Fruit fly (Drosophila melanogaster) whole organism, pupa: ENCODE measurements around the gene Ets97D.

ENCODE experiments used
- CG14655 ChIP-seq: fragments of 200-800 bp; sonication (Bioruptor generic); optimal IDR thresholded peaks from 3 replicates; lab custom pipeline; 2017; ENCODE audit warnings: mild to moderate bottlenecking, missing biosample characterization, missing genetic modification reagents, missing genetic modification characterization
- EcR ChIP-seq: fragments of 200-800 bp; sonication (Bioruptor generic); optimal IDR thresholded peaks from 3 replicates; lab custom pipeline; 2019; ENCODE audit warnings: missing biosample characterization, missing genetic modification characterization, mild to moderate bottlenecking, moderate library complexity, missing genetic modification reagents

DNA sequence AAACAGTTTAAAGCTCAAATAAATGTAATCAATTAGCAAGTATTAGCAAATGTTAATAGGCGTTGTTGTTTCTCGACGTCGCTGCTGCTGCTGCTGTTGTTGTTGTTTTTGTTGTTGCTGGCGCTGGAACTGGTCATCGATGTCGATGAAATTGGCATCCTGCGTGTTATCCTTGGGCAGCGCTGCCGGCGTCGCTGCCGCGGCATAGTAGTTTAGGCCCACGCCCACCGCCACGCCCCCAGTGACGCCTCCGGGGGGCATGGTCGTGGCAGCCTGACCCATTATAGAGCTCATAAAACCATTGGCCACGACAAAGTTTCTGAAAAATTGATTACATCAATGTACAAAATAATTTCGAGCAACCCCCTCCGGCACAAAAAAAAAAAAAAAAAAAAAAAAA is 35.8 kb downstream of the Ets97D start:
- TF ChIP-seq EcR (GFP tag; lab: Kevin White, UChicago): no peak
- TF ChIP-seq CG14655: no peak
